Fruit fly (Drosophila melanogaster) whole organism, wandering third instar larva: ENCODE measurements around the gene dikar.

Experiments used
- Abd-B ChIP-seq: fragments of >200 bp; optimal IDR thresholded peaks from 2 replicates; lab custom pipeline; 2017; ENCODE audit warnings: missing biosample characterization, missing genetic modification characterization
- Dfd ChIP-seq: fragments of >200 bp; optimal IDR thresholded peaks from 2 replicates; lab custom pipeline; 2017; ENCODE audit warnings: missing biosample characterization, missing genetic modification characterization
- Hr83 ChIP-seq: fragments of 200-300 bp; sonication (Bioruptor generic); optimal IDR thresholded peaks from 2 replicates; lab custom pipeline; 2016; ENCODE audit warnings: missing biosample characterization, mild to moderate bottlenecking, missing genetic modification characterization, moderate library complexity; ENCODE audit not compliant: poor library complexity, severe bottlenecking
- Myc ChIP-seq: fragments of >200 bp; optimal IDR thresholded peaks from 2 replicates; lab custom pipeline; 2017
- brk ChIP-seq: fragments of 200-800 bp; sonication (Bioruptor generic); optimal IDR thresholded peaks from 2 replicates; lab custom pipeline; 2016; ENCODE audit warnings: missing biosample characterization, mild to moderate bottlenecking, missing genetic modification characterization
- dl ChIP-seq, 2 experiments: fragments of 175-275, 200-275 bp in 1 of 2; fragments of 200-275 bp in 1 of 2; sonication (Bioruptor generic); optimal IDR thresholded peaks; lab custom pipeline; 2018; ENCODE audit warnings: mild to moderate bottlenecking in 2 of 2, missing biosample characterization in 2 of 2, missing genetic modification characterization in 2 of 2, moderate library complexity in 2 of 2; ENCODE audit not compliant: partially characterized antibody in 2 of 2, insufficient read depth in 1 of 2
- dmrt93B ChIP-seq: fragments of 200-800 bp; sonication (Bioruptor generic); optimal IDR thresholded peaks from 2 replicates; lab custom pipeline; 2018; ENCODE audit warnings: missing biosample characterization, mild to moderate bottlenecking, missing genetic modification characterization
- dsf ChIP-seq: sonication (Bioruptor generic); optimal IDR thresholded peaks from 2 replicates; lab custom pipeline; 2016; ENCODE audit warnings: missing biosample characterization, missing genetic modification characterization, borderline replicate concordance
- pan ChIP-seq: fragments of >200 bp; optimal IDR thresholded peaks from 2 replicates; lab custom pipeline; 2017
- psq ChIP-seq: fragments of 200-800 bp; sonication (Bioruptor generic); optimal IDR thresholded peaks from 3 replicates; lab custom pipeline; 2017; ENCODE audit warnings: missing biosample characterization, mild to moderate bottlenecking, missing genetic modification characterization, moderate library complexity
- usp ChIP-seq: fragments of >200 bp; optimal IDR thresholded peaks from 2 replicates; lab custom pipeline; 2017; ENCODE audit warnings: missing biosample characterization, missing genetic modification characterization

DNA sequence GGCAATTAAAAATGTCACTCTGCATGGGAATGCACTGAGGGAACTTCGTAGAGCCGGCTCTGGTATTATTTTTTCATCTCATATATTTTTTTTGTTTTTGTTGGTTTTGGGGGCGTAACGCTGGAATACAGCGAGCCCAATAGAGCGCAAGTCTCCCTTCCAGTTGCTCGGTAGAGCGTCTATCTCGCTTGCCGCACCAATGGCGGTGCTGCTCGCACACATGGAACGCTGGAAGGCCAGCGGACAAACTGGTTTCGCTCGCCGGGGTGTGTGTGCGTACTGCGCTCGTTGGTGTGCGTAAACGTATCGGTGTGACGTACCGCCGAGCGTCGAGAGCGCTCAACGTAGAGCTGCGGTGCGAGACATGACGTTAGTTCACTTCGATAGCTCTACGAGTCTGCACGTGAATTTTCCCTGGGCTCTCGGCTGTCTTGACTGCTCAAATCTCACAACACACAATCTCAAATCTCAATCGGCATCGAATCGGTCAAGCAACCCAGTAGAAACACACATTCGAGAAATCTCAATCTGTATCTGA, 46.9 kb upstream of the dikar start, which contains the start of gene vvl:
- TF ChIP-seq Myc (no peak), usp (GFP tag; lab: Kevin White, UChicago) (no peak), dsf (GFP tag; lab: Kevin White, UChicago) (no peak), dl (GFP tag; optimal IDR thresholded peaks at IDR 0.05; lab: Kevin White, UChicago; ENCODE audit: insufficient read depth in 1 of 2, partially characterized antibody in 2 of 2) (peak in 1 of 2 experiments; percentile 41), Dfd (no peak), Abd-B (no peak), pan (lab: Kevin White, UChicago) (no peak), Hr83 (GFP tag; lab: Kevin White, UChicago) (peak; percentile 69), brk (GFP tag; lab: Kevin White, UChicago) (no peak), psq (GFP tag; lab: Kevin White, UChicago) (no peak), dmrt93B (GFP tag; lab: Kevin White, UChicago) (no peak)
